Fruit fly (Drosophila melanogaster): Measurements from ENCODE around the gene CG14074.

- TF ChIP-seq lab (GFP tag; optimal IDR thresholded peaks at IDR 0.05) (peak; percentile 23), cg (GFP tag; optimal IDR thresholded peaks at IDR 0.05) (no peak), psq (GFP tag; optimal IDR thresholded peaks at IDR 0.05) (no peak), chif (GFP tag; optimal IDR thresholded peaks at IDR 0.05) (no peak), CG9817 (tag; optimal IDR thresholded peaks at IDR 0.05) (no peak), CG11093 (GFP tag; IDR thresholded peaks at IDR 0.05) (no peak), Vsx1 (GFP tag; optimal IDR thresholded peaks at IDR 0.05) (peak; percentile 46), Deaf1 (tag; optimal IDR thresholded peaks at IDR 0.05) (no peak), CG7745 (tag; optimal IDR thresholded peaks at IDR 0.05) (no peak), danr (GFP tag; IDR thresholded peaks at IDR 0.05) (no peak), kah (GFP tag; optimal IDR thresholded peaks at IDR 0.05) (no peak)
Observed at dm6 chr3L:18837707-18838244, 28.2 kb upstream of the CG14074 start.
